Fruit fly (Drosophila melanogaster) whole organism: ENCODE measurements around the gene Inx3.

ENCODE experiments used
- CG8478 ChIP-seq: fragments of >200 bp; optimal IDR thresholded peaks from 2 replicates; lab custom pipeline; 2018; ENCODE audit warnings: inconsistent platforms
- Dll ChIP-seq: fragments of >200 bp; optimal IDR thresholded peaks from 2 replicates; lab custom pipeline; 2017
- EcR ChIP-seq, 2 experiments: fragments of >200 bp; optimal IDR thresholded peaks; 2 replicates each; lab custom pipeline; 2017; ENCODE audit warnings: missing biosample characterization in 2 of 2, missing genetic modification characterization in 2 of 2, missing genetic modification reagents in 2 of 2
- pan ChIP-seq: fragments of >200 bp; optimal IDR thresholded peaks from 2 replicates; lab custom pipeline; 2017
- psq ChIP-seq: fragments of >200 bp; optimal IDR thresholded peaks from 2 replicates; lab custom pipeline; 2017
- usp ChIP-seq: fragments of >200 bp; optimal IDR thresholded peaks from 2 replicates; lab custom pipeline; 2017; ENCODE audit warnings: missing biosample characterization, missing genetic modification characterization, mixed read lengths

Gene Inx3

dm6 chr3R:28845377-28845876, 13.9 kb downstream of the Inx3 start:
- TF ChIP-seq CG8478 (lab: Kevin White, UChicago): no peak
- no peak for TF ChIP-seq psq (lab: Kevin White, UChicago)
- TF ChIP-seq EcR (GFP tag; optimal IDR thresholded peaks at IDR 0.05; lab: Kevin White, UChicago): no peak
- no peak for TF ChIP-seq pan (lab: Kevin White, UChicago)
- no peak for TF ChIP-seq Dll (lab: Kevin White, UChicago)
- TF ChIP-seq usp (GFP tag; lab: Kevin White, UChicago): no peak

- TF ChIP-seq pan (lab: Kevin White, UChicago): no peak
- TF ChIP-seq Dll (lab: Kevin White, UChicago): no peak
- TF ChIP-seq usp (GFP tag; lab: Kevin White, UChicago): no peak
- TF ChIP-seq CG8478 (lab: Kevin White, UChicago): no peak
- no peak for TF ChIP-seq EcR (GFP tag; optimal IDR thresholded peaks at IDR 0.05; lab: Kevin White, UChicago)
- TF ChIP-seq psq (lab: Kevin White, UChicago): no peak
These were observed 14.5 kb downstream of the Inx3 start, which contains the start of the genes Apc and spg for dm6 chr3R:28844611-28845376. Apc (minus strand) TSS chr3R:28844748. spg (plus strand) TSS chr3R:28845270.

dm6 chr3R:28843776-28844610, 15.3 kb downstream of the Inx3 start:
- no peak for TF ChIP-seq CG8478 (lab: Kevin White, UChicago)
- TF ChIP-seq psq (lab: Kevin White, UChicago): no peak
- TF ChIP-seq pan (lab: Kevin White, UChicago): no peak
- no peak for TF ChIP-seq usp (GFP tag; lab: Kevin White, UChicago)
- TF ChIP-seq EcR (GFP tag; optimal IDR thresholded peaks at IDR 0.05; lab: Kevin White, UChicago): no peak
- no peak for TF ChIP-seq Dll (lab: Kevin White, UChicago)

dm6 chr3R:28842431-28842830, 16.9 kb downstream of the Inx3 start:
- TF ChIP-seq psq (lab: Kevin White, UChicago): no peak
- no peak for TF ChIP-seq EcR (GFP tag; optimal IDR thresholded peaks at IDR 0.05; lab: Kevin White, UChicago)
- TF ChIP-seq usp (GFP tag; lab: Kevin White, UChicago): no peak
- no peak for TF ChIP-seq Dll (lab: Kevin White, UChicago)
- TF ChIP-seq pan (lab: Kevin White, UChicago): no peak

- no peak for TF ChIP-seq psq (lab: Kevin White, UChicago)
- TF ChIP-seq CG8478 (lab: Kevin White, UChicago): no peak
- no peak for TF ChIP-seq EcR (GFP tag; optimal IDR thresholded peaks at IDR 0.05; lab: Kevin White, UChicago)
- no peak for TF ChIP-seq usp (GFP tag; lab: Kevin White, UChicago)
- TF ChIP-seq pan (lab: Kevin White, UChicago): no peak
- no peak for TF ChIP-seq Dll (lab: Kevin White, UChicago)
These were observed 17.3 kb downstream of the Inx3 start for dm6 chr3R:28841968-28842367.

dm6 chr3R:28840620-28841019, 18.7 kb downstream of the Inx3 start:
- TF ChIP-seq usp (GFP tag; lab: Kevin White, UChicago) (no peak), pan (lab: Kevin White, UChicago) (no peak), CG8478 (lab: Kevin White, UChicago) (no peak), EcR (GFP tag; optimal IDR thresholded peaks at IDR 0.05; lab: Kevin White, UChicago) (no peak), psq (lab: Kevin White, UChicago) (no peak), Dll (lab: Kevin White, UChicago) (no peak)

- TF ChIP-seq EcR (GFP tag; optimal IDR thresholded peaks at IDR 0.05; lab: Kevin White, UChicago): no peak
- no peak for TF ChIP-seq CG8478 (lab: Kevin White, UChicago)
- no peak for TF ChIP-seq Dll (lab: Kevin White, UChicago)
- no peak for TF ChIP-seq usp (GFP tag; lab: Kevin White, UChicago)
- no peak for TF ChIP-seq psq (lab: Kevin White, UChicago)
- TF ChIP-seq pan (lab: Kevin White, UChicago): no peak
These were observed 27.6 kb downstream of the Inx3 start, which contains the start of gene WASp for dm6 chr3R:28831626-28832267. WASp (minus strand) TSS chr3R:28832024.

dm6 chr3R:28831172-28831571, 28.1 kb downstream of the Inx3 start:
- TF ChIP-seq pan (lab: Kevin White, UChicago): no peak
- TF ChIP-seq usp (GFP tag; lab: Kevin White, UChicago): no peak
- TF ChIP-seq EcR (GFP tag; optimal IDR thresholded peaks at IDR 0.05; lab: Kevin White, UChicago): no peak
- no peak for TF ChIP-seq Dll (lab: Kevin White, UChicago)
- no peak for TF ChIP-seq CG8478 (lab: Kevin White, UChicago)
- no peak for TF ChIP-seq psq (lab: Kevin White, UChicago)

- no peak for TF ChIP-seq usp (GFP tag; lab: Kevin White, UChicago)
- TF ChIP-seq pan (lab: Kevin White, UChicago): no peak
- no peak for TF ChIP-seq CG8478 (lab: Kevin White, UChicago)
- no peak for TF ChIP-seq Dll (lab: Kevin White, UChicago)
- no peak for TF ChIP-seq EcR (GFP tag; optimal IDR thresholded peaks at IDR 0.05; lab: Kevin White, UChicago)
- no peak for TF ChIP-seq psq (lab: Kevin White, UChicago)
These were observed 28.6 kb downstream of the Inx3 start for dm6 chr3R:28830746-28831145.

- TF ChIP-seq pan (lab: Kevin White, UChicago) (no peak), CG8478 (lab: Kevin White, UChicago) (no peak), Dll (lab: Kevin White, UChicago) (no peak), psq (lab: Kevin White, UChicago) (no peak), EcR (GFP tag; optimal IDR thresholded peaks at IDR 0.05; lab: Kevin White, UChicago) (no peak), usp (GFP tag; lab: Kevin White, UChicago) (no peak)
These were observed 29.9 kb downstream of the Inx3 start for dm6 chr3R:28829328-28829916.
